Worm (Caenorhabditis elegans) whole organism, L1 larva: ENCODE data around the gene him-3.

ENCODE experiments used
- ceh-8 ChIP-seq: fragments of 200-800 bp; sonication (Bioruptor generic); optimal IDR thresholded peaks from 2 replicates; lab custom pipeline; 2018; ENCODE audit warnings: mild to moderate bottlenecking, missing genetic modification characterization, moderate library complexity, missing compliant biosample characterization
- efl-1 ChIP-seq, 4 experiments: fragments of 150-350 bp; optimal IDR thresholded peaks in 3 of 4; peaks in 1 of 4; 1 replicate in 1 of 4; 2 replicates in 3 of 4; lab custom pipeline; 2014; ENCODE audit warnings: missing biosample characterization in 2 of 4, missing genetic modification characterization in 2 of 4, missing genetic modification reagents in 2 of 4
- jun-1 ChIP-seq: fragments of 150-350 bp; optimal IDR thresholded peaks from 2 replicates; lab custom pipeline; 2014; ENCODE audit warnings: missing biosample characterization, missing genetic modification reagents, missing genetic modification characterization
- lin-39 ChIP-seq: fragments of 150-350 bp; optimal IDR thresholded peaks from 2 replicates; lab custom pipeline; 2014; ENCODE audit warnings: missing biosample characterization, missing genetic modification reagents, missing genetic modification characterization
- lsy-2 ChIP-seq, 2 experiments: fragments of 150-350 bp; optimal IDR thresholded peaks; 2 replicates each; lab custom pipeline; 2014; ENCODE audit warnings: missing biosample characterization in 2 of 2, missing genetic modification characterization in 2 of 2
- sox-4 ChIP-seq: sonication (generic microtip); optimal IDR thresholded peaks from 2 replicates; lab custom pipeline; 2016; ENCODE audit warnings: missing genetic modification characterization, missing compliant biosample characterization
- unc-62 ChIP-seq: fragments of 150-350 bp; optimal IDR thresholded peaks from 2 replicates; lab custom pipeline; 2014; ENCODE audit warnings: missing biosample characterization, missing genetic modification reagents, missing genetic modification characterization

ce11 chrIV:6974162-6974938, 3.0 kb upstream of the him-3 start:
- TF ChIP-seq ceh-8 (GFP tag; lab: Kevin White, UChicago) (no peak), jun-1 (no peak), lin-39 (no peak), unc-62 (GFP tag; lab: Kevin White, UChicago) (no peak), sox-4 (no peak), efl-1 (optimal IDR thresholded peaks at IDR 0.05; lab: Kevin White, UChicago) (no peak), efl-1 (GFP tag; optimal IDR thresholded peaks at IDR 0.05 in 1 of 2; lab: Kevin White, UChicago) (no peak), lsy-2 (tag; optimal IDR thresholded peaks at IDR 0.05; lab: Kevin White, UChicago) (no peak)
